Fruit fly (Drosophila melanogaster): Measurements from ENCODE around the gene Amt.

Gene Amt

DNA sequence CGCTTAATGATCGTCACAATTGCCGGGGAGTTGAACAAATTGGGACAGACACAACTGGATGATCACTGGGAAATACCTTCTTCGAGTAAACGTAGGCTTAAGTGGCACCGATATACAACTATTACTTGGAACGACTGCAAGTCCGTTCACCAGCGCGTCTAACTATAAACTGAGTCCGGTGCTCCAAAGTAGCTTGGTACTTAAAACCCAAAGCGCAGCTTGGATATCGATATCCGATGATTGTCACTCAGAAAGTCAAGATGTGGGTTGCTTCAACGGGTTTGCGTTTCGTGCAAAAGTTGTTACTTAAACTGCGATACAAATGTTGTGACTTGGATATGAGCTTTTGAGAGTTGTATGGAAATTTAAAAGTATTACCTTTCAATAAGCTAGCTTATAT, 42.7 kb downstream of the Amt start, which contains the start of gene Spn88Ea (continued):
- TF ChIP-seq phol (tag; optimal IDR thresholded peaks at IDR 0.05) (no peak), bbx (GFP tag; IDR thresholded peaks at IDR 0.05; ENCODE audit: partially characterized antibody) (peak; percentile 56; the same call in 1 of the 2 replicates), CG31441 (GFP tag; IDR thresholded peaks at IDR 0.05) (peak; percentile 99), CG17802 (tag; optimal IDR thresholded peaks at IDR 0.05) (peak; percentile 32), vvl (GFP tag; IDR thresholded peaks at IDR 0.05) (peak; percentile 70), CG42726 (GFP tag; IDR thresholded peaks at IDR 0.05; ENCODE audit: partially characterized antibody) (peak; percentile 35; the same call in 1 of the 2 replicates), CG32772 (GFP tag; IDR thresholded peaks at IDR 0.05) (no peak), abd-A (tag; optimal IDR thresholded peaks at IDR 0.05) (no peak), CG10267 (tag; optimal IDR thresholded peaks at IDR 0.05) (no peak), CTCF (GFP tag; optimal IDR thresholded peaks at IDR 0.05) (no peak), ttk (GFP tag; IDR thresholded peaks at IDR 0.05) (no peak), CG9797 (GFP tag; optimal IDR thresholded peaks at IDR 0.05) (no peak), CG8359 (GFP tag; optimal IDR thresholded peaks at IDR 0.05; ENCODE audit: borderline replicate concordance) (no peak), CG12659 (GFP tag; optimal IDR thresholded peaks at IDR 0.05) (peak; percentile 20), CG6791 (GFP tag; IDR thresholded peaks at IDR 0.05; ENCODE audit: partially characterized antibody) (peak; percentile 7; the same call in 1 of the 3 replicates), stwl (tag; optimal IDR thresholded peaks at IDR 0.05) (peak; percentile 30), CG12155 (GFP tag; optimal IDR thresholded peaks at IDR 0.05) (no peak), mirr (GFP tag; optimal IDR thresholded peaks at IDR 0.05) (peak; percentile 18), Ets97D (GFP tag; optimal IDR thresholded peaks at IDR 0.05) (no peak), prd (optimal IDR thresholded peaks at IDR 0.05) (no peak), prd (GFP tag; IDR thresholded peaks at IDR 0.05) (no peak), Stat92E (GFP tag; optimal IDR thresholded peaks at IDR 0.05) (no peak), gt (GFP tag; IDR thresholded peaks at IDR 0.05) (no peak), Rfx (GFP tag; IDR thresholded peaks at IDR 0.05) (no peak), CG14965 (GFP tag; optimal IDR thresholded peaks at IDR 0.05; ENCODE audit: borderline replicate concordance) (no peak), bcd (GFP tag; optimal IDR thresholded peaks at IDR 0.05) (no peak), Drgx (GFP tag; IDR thresholded peaks at IDR 0.05) (no peak), CG33213 (GFP tag; optimal IDR thresholded peaks at IDR 0.05) (no peak), pho (GFP tag; optimal IDR thresholded peaks at IDR 0.05) (no peak), CG15514 (GFP tag; optimal IDR thresholded peaks at IDR 0.05) (peak; percentile 60), Pdp1 (GFP tag; optimal IDR thresholded peaks at IDR 0.05) (no peak), dpn (GFP tag; optimal IDR thresholded peaks at IDR 0.05) (no peak), CG8290 (GFP tag; optimal IDR thresholded peaks at IDR 0.05) (no peak), CG8290 (tag; optimal IDR thresholded peaks at IDR 0.05) (peak in 1 of 2 experiments; percentile 57), row (GFP tag; IDR thresholded peaks at IDR 0.05) (peak; percentile 57), Awh (GFP tag; IDR thresholded peaks at IDR 0.05) (no peak), CG10654 (GFP tag; optimal IDR thresholded peaks at IDR 0.05) (no peak), HHEX (GFP tag; optimal IDR thresholded peaks at IDR 0.05) (no peak), ssp (GFP tag; IDR thresholded peaks at IDR 0.05) (peak; percentile 33; the same call in 1 of the 2 replicates), Atf3 (GFP tag; optimal IDR thresholded peaks at IDR 0.05) (no peak), CG13894 (tag; optimal IDR thresholded peaks at IDR 0.05) (peak; percentile 43), CG6254 (GFP tag; optimal IDR thresholded peaks at IDR 0.05) (no peak), gce (GFP tag; IDR thresholded peaks at IDR 0.05) (no peak), C15 (GFP tag; IDR thresholded peaks at IDR 0.05) (no peak), pum (GFP tag; optimal IDR thresholded peaks at IDR 0.05) (no peak), CG13123 (GFP tag; optimal IDR thresholded peaks at IDR 0.05) (no peak), Dll (GFP tag; IDR thresholded peaks at IDR 0.05; ENCODE audit: partially characterized antibody) (0 out of 4 replicates have a peak, but pooled peaks have one; percentile 29), salm (tag; optimal IDR thresholded peaks at IDR 0.05) (no peak), Opbp (GFP tag; IDR thresholded peaks at IDR 0.05; ENCODE audit: partially characterized antibody) (peak; percentile 36; the same call in 1 of the 3 replicates), CG17361 (GFP tag; IDR thresholded peaks at IDR 0.05) (no peak), tll (GFP tag; optimal IDR thresholded peaks at IDR 0.05) (no peak)

Measured in whole organism, embryonic.